Worm (Caenorhabditis elegans): ENCODE results near the gene str-1.

str-1 gene

ce11 chrIV:7153362-7153761 lies 20.2 kb upstream of the str-1 start, which contains the start of gene C34D4.3:
C34D4.3 (plus strand) TSS chrIV:7153662.
- TF ChIP-seq ceh-40 (GFP tag; IDR thresholded peaks at IDR 0.05) (no peak), lin-40 (tag; optimal IDR thresholded peaks at IDR 0.05) (no peak), lin-54 (GFP tag; optimal IDR thresholded peaks at IDR 0.05) (no peak), F55B11.4 (tag; optimal IDR thresholded peaks at IDR 0.05; ENCODE audit: borderline replicate concordance, insufficient read depth) (no peak), xnd-1 (tag; optimal IDR thresholded peaks at IDR 0.05) (no peak), F49E8.2 (tag; optimal IDR thresholded peaks at IDR 0.05; ENCODE audit: insufficient read depth) (no peak), F52B5.7 (tag; optimal IDR thresholded peaks at IDR 0.05) (no peak), Y56A3A.18 (GFP tag; IDR thresholded peaks at IDR 0.05) (no peak), ztf-26 (tag; optimal IDR thresholded peaks at IDR 0.05) (no peak), C17E4.6 (GFP tag; IDR thresholded peaks at IDR 0.05) (no peak), ccch-3 (GFP tag; optimal IDR thresholded peaks at IDR 0.05) (no peak), Y79H2A.3 (GFP tag; conservative IDR thresholded peaks at IDR 0.05) (no peak), hmg-20 (GFP tag; IDR thresholded peaks at IDR 0.05) (no peak), dpl-1 (GFP tag; optimal IDR thresholded peaks at IDR 0.05) (no peak)

- TF ChIP-seq lag-1 (GFP tag; IDR thresholded peaks at IDR 0.05), result no peak
Observed at ce11 chrIV:7154356-7154755, 19.2 kb upstream of the str-1 start, which contains the start of gene C34D4.2. C34D4.2 (plus strand) TSS chrIV:7154656.

DNA sequence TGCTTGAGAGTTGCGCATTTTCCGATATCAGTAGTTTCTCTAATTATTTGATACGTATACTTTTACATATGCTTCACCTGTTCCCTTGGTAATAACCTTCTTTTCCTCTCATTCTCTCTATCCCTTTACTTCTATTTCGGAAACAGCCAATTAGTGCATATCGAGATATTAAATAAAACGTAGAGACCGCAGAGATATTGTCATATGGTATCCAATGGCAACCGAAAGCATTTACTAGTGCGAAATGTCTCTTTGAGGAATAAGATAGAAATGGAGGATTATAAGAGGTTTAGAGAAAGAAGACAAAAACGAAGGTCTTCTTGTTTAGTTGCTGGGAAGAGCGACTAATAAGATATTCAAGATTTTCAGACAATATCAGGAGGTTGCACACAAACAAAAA lies 17.2 kb upstream of the str-1 start, which contains the start of gene maph-9:
maph-9 (plus strand) TSS at position 273 of the 400 bp plus-strand sequence.
- TF ChIP-seq atf-7 (tag; optimal IDR thresholded peaks at IDR 0.05), result no peak
- no peak for TF ChIP-seq Y67H2A.10 (GFP tag; conservative IDR thresholded peaks at IDR 0.05)
- no peak for TF ChIP-seq lin-54 (GFP tag; optimal IDR thresholded peaks at IDR 0.05)
- TF ChIP-seq F39B2.1 (GFP tag; IDR thresholded peaks at IDR 0.05), result no peak
- no peak for TF ChIP-seq attf-3 (GFP tag; conservative IDR thresholded peaks at IDR 0.05)
- no peak for TF ChIP-seq K11D2.4 (GFP tag; IDR thresholded peaks at IDR 0.05)
- no peak for TF ChIP-seq mes-4 (tag; optimal IDR thresholded peaks at IDR 0.05)
- no peak for TF ChIP-seq F55B11.4 (tag; optimal IDR thresholded peaks at IDR 0.05; ENCODE audit: borderline replicate concordance, insufficient read depth)
- no peak for TF ChIP-seq ztf-22 (GFP tag; optimal IDR thresholded peaks at IDR 0.05)
- TF ChIP-seq madf-6 (GFP tag; IDR thresholded peaks at IDR 0.05), result no peak
- TF ChIP-seq lin-35 (GFP tag; optimal IDR thresholded peaks at IDR 0.05), result no peak
- TF ChIP-seq aptf-2 (GFP tag; conservative IDR thresholded peaks at IDR 0.05), result no peak
- TF ChIP-seq rcor-1 (GFP tag; IDR thresholded peaks at IDR 0.05), result no peak
- TF ChIP-seq dpff-1 (tag; optimal IDR thresholded peaks at IDR 0.05), result no peak

- TF ChIP-seq snpc-3.4 (tag; optimal IDR thresholded peaks at IDR 0.05) (no peak), Y53F4B.3 (GFP tag; IDR thresholded peaks at IDR 0.05) (no peak), snpc-1.3 (tag; optimal IDR thresholded peaks at IDR 0.05; ENCODE audit: insufficient read depth) (no peak), zim-3 (tag; optimal IDR thresholded peaks at IDR 0.05) (no peak), hlh-26 (GFP tag; conservative IDR thresholded peaks at IDR 0.05) (no peak), rcor-1 (GFP tag; IDR thresholded peaks at IDR 0.05) (no peak), lsy-27 (tag; optimal IDR thresholded peaks at IDR 0.05; ENCODE audit: borderline replicate concordance, insufficient read depth) (no peak), efl-1 (GFP tag; optimal IDR thresholded peaks at IDR 0.05) (no peak), akir-1 (GFP tag; optimal IDR thresholded peaks at IDR 0.05) (no peak), bed-1 (GFP tag; IDR thresholded peaks at IDR 0.05) (no peak), C06A6.2 (GFP tag; conservative IDR thresholded peaks at IDR 0.05) (no peak), ztf-6 (GFP tag; IDR thresholded peaks at IDR 0.05) (no peak), pha-4 (tag; optimal IDR thresholded peaks at IDR 0.05) (no peak), him-1 (tag; optimal IDR thresholded peaks at IDR 0.05) (no peak), snpc-1.1 (tag; optimal IDR thresholded peaks at IDR 0.05; ENCODE audit: insufficient read depth) (no peak), hsf-1 (GFP tag; IDR thresholded peaks at IDR 0.05) (no peak), T07F8.4 (tag; optimal IDR thresholded peaks at IDR 0.05) (no peak), F37B4.10 (GFP tag; IDR thresholded peaks at IDR 0.05) (no peak)
Observed at ce11 chrIV:7158161-7158560, 15.4 kb upstream of the str-1 start.
